Fruit fly (Drosophila melanogaster): ENCODE measurements around the gene ppk21.
A peak's percentile ranks its signal among the peaks of the same experiment; 100 is the strongest.

Gene ppk21

DNA sequence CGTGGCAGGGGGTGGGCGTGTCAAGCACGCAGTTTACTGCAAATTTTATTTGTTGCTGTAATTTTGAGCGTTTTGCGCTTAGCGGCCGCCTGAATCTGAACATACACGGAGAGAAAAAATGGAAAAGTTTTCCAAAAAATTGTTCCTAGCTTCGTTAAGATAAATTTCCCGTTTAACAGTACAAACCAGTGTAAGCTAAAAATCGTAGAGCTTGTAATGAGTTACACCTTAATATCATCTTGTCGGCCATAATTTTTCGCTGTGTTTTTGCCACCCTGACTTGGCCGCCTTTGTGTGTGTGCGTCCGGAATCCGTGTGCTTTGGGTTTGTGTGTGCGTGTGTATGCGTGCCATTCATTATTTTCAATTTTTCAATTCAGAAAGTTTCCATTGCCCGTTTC is 13.1 kb upstream of the ppk21 start (continued):
- TF ChIP-seq CG12659 (GFP tag; optimal IDR thresholded peaks at IDR 0.05) (peak; percentile 14), row (GFP tag; IDR thresholded peaks at IDR 0.05) (peak; percentile 74), CG11695 (GFP tag; IDR thresholded peaks at IDR 0.05) (no peak), NfI (GFP tag; optimal IDR thresholded peaks at IDR 0.05) (peak; percentile 30), Dll (GFP tag; IDR thresholded peaks at IDR 0.05; ENCODE audit: partially characterized antibody) (no peak), ind (GFP tag; optimal IDR thresholded peaks at IDR 0.05) (peak; percentile 43), CG14667 (GFP tag; IDR thresholded peaks at IDR 0.05) (0 out of 2 replicates have a peak, but pooled peaks have one; percentile 4), NC2α (GFP tag; optimal IDR thresholded peaks at IDR 0.05) (no peak), CG15696 (tag; optimal IDR thresholded peaks at IDR 0.05) (no peak), pita (GFP tag; optimal IDR thresholded peaks at IDR 0.05) (no peak), BEAF-32 (GFP tag; optimal IDR thresholded peaks at IDR 0.05) (no peak), nerfin-2 (GFP tag; IDR thresholded peaks at IDR 0.05; ENCODE audit: partially characterized antibody) (no peak), hb (GFP tag; IDR thresholded peaks at IDR 0.05; ENCODE audit: partially characterized antibody) (no peak), kah (GFP tag; optimal IDR thresholded peaks at IDR 0.05) (no peak), CG3065 (GFP tag; optimal IDR thresholded peaks at IDR 0.05) (no peak), Lpt (GFP tag; optimal IDR thresholded peaks at IDR 0.05) (no peak), CG17328 (GFP tag; IDR thresholded peaks at IDR 0.05) (no peak; the same call in 1 of the 2 replicates), Hr39 (optimal IDR thresholded peaks at IDR 0.05) (no peak), CG6683 (GFP tag; optimal IDR thresholded peaks at IDR 0.05) (no peak), CG2678 (tag; optimal IDR thresholded peaks at IDR 0.05) (peak; percentile 64), CG3838 (GFP tag; optimal IDR thresholded peaks at IDR 0.05) (no peak), z (GFP tag; IDR thresholded peaks at IDR 0.05) (no peak), CHES-1-like (GFP tag; optimal IDR thresholded peaks at IDR 0.05) (peak; percentile 22), NFAT (GFP tag; IDR thresholded peaks at IDR 0.05) (no peak), CG6813 (GFP tag; optimal IDR thresholded peaks at IDR 0.05) (no peak), da (GFP tag; optimal IDR thresholded peaks at IDR 0.05) (no peak), exex (tag; optimal IDR thresholded peaks at IDR 0.05) (no peak), Nf-YB (GFP tag; optimal IDR thresholded peaks at IDR 0.05) (no peak), gem (tag; optimal IDR thresholded peaks at IDR 0.05) (peak; percentile 52), CG12299 (tag; optimal IDR thresholded peaks at IDR 0.05) (no peak), TFAM (GFP tag; optimal IDR thresholded peaks at IDR 0.05) (no peak), esg (GFP tag; conservative IDR thresholded peaks at IDR 0.05) (no peak; the same call in 1 of the 2 replicates), her (GFP tag; optimal IDR thresholded peaks at IDR 0.05) (no peak), CG18599 (GFP tag; optimal IDR thresholded peaks at IDR 0.05) (peak; percentile 84), CG11456 (GFP tag; IDR thresholded peaks at IDR 0.05) (peak; percentile 41; the same call in 1 of the 3 replicates), CTCF (GFP tag; optimal IDR thresholded peaks at IDR 0.05) (no peak), Dref (GFP tag; IDR thresholded peaks at IDR 0.05) (no peak), CG11723 (GFP tag; optimal IDR thresholded peaks at IDR 0.05) (no peak), ro (GFP tag; IDR thresholded peaks at IDR 0.05) (no peak), bcd (GFP tag; optimal IDR thresholded peaks at IDR 0.05) (peak; percentile 42), fd96Cb (tag; optimal IDR thresholded peaks at IDR 0.05) (no peak), schlank (tag; optimal IDR thresholded peaks at IDR 0.05) (no peak), CG17829 (tag; optimal IDR thresholded peaks at IDR 0.05) (no peak), ERR (GFP tag; optimal IDR thresholded peaks at IDR 0.05) (no peak), mam (GFP tag; optimal IDR thresholded peaks at IDR 0.05) (no peak), CG8944 (GFP tag; optimal IDR thresholded peaks at IDR 0.05) (no peak), YL-1 (GFP tag; optimal IDR thresholded peaks at IDR 0.05) (no peak), lmd (GFP tag; IDR thresholded peaks at IDR 0.05) (peak; percentile 50), CG7786 (GFP tag; optimal IDR thresholded peaks at IDR 0.05) (no peak), danr (GFP tag; IDR thresholded peaks at IDR 0.05) (no peak), CG13287 (GFP tag; IDR thresholded peaks at IDR 0.05; ENCODE audit: partially characterized antibody) (no peak), crol (GFP tag; IDR thresholded peaks at IDR 0.05) (no peak)

All from whole organism, embryonic.